Worm (Caenorhabditis elegans): Measurements from ENCODE around the gene H04D03.4.

DNA sequence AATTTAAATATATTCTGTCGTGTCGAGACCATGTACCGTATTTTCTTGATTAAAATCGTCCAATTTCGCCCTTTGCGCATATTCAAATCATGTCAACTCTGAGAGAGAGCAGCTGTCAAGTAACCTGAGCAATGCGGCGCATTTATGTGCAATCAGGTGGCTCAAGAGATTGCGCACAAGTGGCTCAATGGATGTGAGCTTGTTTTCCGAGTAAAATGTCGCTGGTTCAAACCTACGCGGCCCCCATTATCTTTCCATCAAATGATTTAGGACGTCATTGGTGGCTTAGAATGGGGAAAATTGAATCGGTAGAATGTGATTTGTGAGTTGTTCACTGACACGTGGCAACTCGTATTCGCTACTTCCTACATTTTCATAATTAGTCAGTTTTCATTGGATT, 18.8 kb downstream of the H04D03.4 start:
- no peak for TF ChIP-seq nhr-85 (tag)
- no peak for TF ChIP-seq aha-1 (tag; optimal IDR thresholded peaks at IDR 0.05)
- peak; percentile 7 to 55 for TF ChIP-seq lsy-2 (tag; optimal IDR thresholded peaks at IDR 0.05)
- TF ChIP-seq nhr-237 (tag; optimal IDR thresholded peaks at IDR 0.05) = no peak
- no peak for TF ChIP-seq mep-1 (tag; optimal IDR thresholded peaks at IDR 0.05)
- TF ChIP-seq alr-1 (tag; optimal IDR thresholded peaks at IDR 0.05; ENCODE audit: borderline replicate concordance) = no peak
- no peak for TF ChIP-seq lin-14 (GFP tag; optimal IDR thresholded peaks at IDR 0.05)
- no peak for TF ChIP-seq xbp-1 (tag; optimal IDR thresholded peaks at IDR 0.05)
- TF ChIP-seq unc-62 (GFP tag; optimal IDR thresholded peaks at IDR 0.05) = no peak
- TF ChIP-seq jun-1 (tag; optimal IDR thresholded peaks at IDR 0.05) = no peak
- TF ChIP-seq nhr-76 (tag; optimal IDR thresholded peaks at IDR 0.05) = no peak
